Fruit fly (Drosophila melanogaster): ENCODE results near the gene ctp.

Gene ctp

DNA sequence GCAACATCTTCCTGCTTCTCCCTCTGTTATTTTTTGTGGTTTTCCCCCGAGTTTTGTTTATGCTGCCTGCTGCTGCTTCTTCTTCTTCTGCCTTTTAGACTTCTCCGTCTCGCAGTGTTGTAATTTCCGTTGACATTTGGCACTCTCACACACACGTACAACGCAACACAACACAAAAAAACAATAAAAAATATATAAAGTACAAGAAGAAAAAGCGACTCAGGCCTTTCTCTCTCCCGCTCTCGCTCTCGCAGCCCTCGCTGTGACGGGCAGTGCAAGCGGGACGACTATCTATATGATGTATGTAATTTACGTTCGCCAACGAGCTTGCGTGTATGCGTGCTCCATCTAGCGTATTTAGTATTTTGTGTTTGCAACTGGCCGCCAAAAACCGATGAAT is 1.4 kb upstream of the ctp start (continued):
- no peak for TF ChIP-seq D19A (tag; optimal IDR thresholded peaks at IDR 0.05)
- TF ChIP-seq bbx (GFP tag; IDR thresholded peaks at IDR 0.05; ENCODE audit: partially characterized antibody) = no peak
- no peak for TF ChIP-seq Dad (GFP tag; optimal IDR thresholded peaks at IDR 0.05)
- TF ChIP-seq trh (GFP tag; optimal IDR thresholded peaks at IDR 0.05) = no peak
- TF ChIP-seq peb (GFP tag; IDR thresholded peaks at IDR 0.05) = no peak
- peak in 1 of 3 experiments; percentile 58 for TF ChIP-seq lola (GFP tag; optimal IDR thresholded peaks at IDR 0.05)
- no peak for TF ChIP-seq ken (GFP tag; IDR thresholded peaks at IDR 0.05)
- no peak for TF ChIP-seq esg (GFP tag; conservative IDR thresholded peaks at IDR 0.05)
- TF ChIP-seq scrt (GFP tag; optimal IDR thresholded peaks at IDR 0.05) = peak; percentile 1
- no peak for TF ChIP-seq fd102C (GFP tag; optimal IDR thresholded peaks at IDR 0.05)
- TF ChIP-seq Deaf1 (tag; optimal IDR thresholded peaks at IDR 0.05) = no peak
- TF ChIP-seq Drgx (GFP tag; IDR thresholded peaks at IDR 0.05) = peak; percentile 57
- TF ChIP-seq Mrtf (GFP tag; IDR thresholded peaks at IDR 0.05) = no peak
- TF ChIP-seq MBD-R2 (GFP tag; IDR thresholded peaks at IDR 0.05) = peak; percentile 20; the same call in 1 of the 2 replicates
- no peak for TF ChIP-seq Adf1 (GFP tag; IDR thresholded peaks at IDR 0.05)
- TF ChIP-seq sisA (GFP tag; IDR thresholded peaks at IDR 0.05) = no peak
- no peak for TF ChIP-seq fd3F (GFP tag; optimal IDR thresholded peaks at IDR 0.05)
- TF ChIP-seq Scr (GFP tag; IDR thresholded peaks at IDR 0.05; ENCODE audit: partially characterized antibody) = no peak
- TF ChIP-seq CG10147 (GFP tag; optimal IDR thresholded peaks at IDR 0.05) = no peak
- TF ChIP-seq Trl (optimal IDR thresholded peaks at IDR 0.05) = peak; percentile 13 to 48
- no peak for TF ChIP-seq Trl (GFP tag; optimal IDR thresholded peaks at IDR 0.05)
- TF ChIP-seq zfh2 (GFP tag; optimal IDR thresholded peaks at IDR 0.05) = no peak
- no peak for TF ChIP-seq CG3163 (GFP tag; optimal IDR thresholded peaks at IDR 0.05)
- no peak for TF ChIP-seq Atf6 (GFP tag; IDR thresholded peaks at IDR 0.05)
- TF ChIP-seq B-H2 (GFP tag; optimal IDR thresholded peaks at IDR 0.05) = no peak
- no peak for TF ChIP-seq Doc2 (GFP tag; IDR thresholded peaks at IDR 0.05)
- peak; percentile 80 for TF ChIP-seq abd-A (tag; optimal IDR thresholded peaks at IDR 0.05)
- TF ChIP-seq dan (GFP tag; IDR thresholded peaks at IDR 0.05) = no peak
- TF ChIP-seq gfzf (GFP tag; optimal IDR thresholded peaks at IDR 0.05) = no peak
- TF ChIP-seq HLH54F (GFP tag; optimal IDR thresholded peaks at IDR 0.05) = no peak
- peak; percentile 2 for TF ChIP-seq CG5180 (GFP tag; optimal IDR thresholded peaks at IDR 0.05)
- TF ChIP-seq sd (tag; optimal IDR thresholded peaks at IDR 0.05) = peak; percentile 16
- 0 out of 3 replicates have a peak, but pooled peaks have one; percentile 19 for TF ChIP-seq Aef1 (GFP tag; IDR thresholded peaks at IDR 0.05)
- no peak for TF ChIP-seq CG8388 (GFP tag; optimal IDR thresholded peaks at IDR 0.05)
- no peak for TF ChIP-seq ci (GFP tag; IDR thresholded peaks at IDR 0.05)
- no peak for TF ChIP-seq CG42726 (GFP tag; IDR thresholded peaks at IDR 0.05; ENCODE audit: partially characterized antibody)
- TF ChIP-seq Gsc (GFP tag; IDR thresholded peaks at IDR 0.05) = no peak
- TF ChIP-seq CG3065 (GFP tag; optimal IDR thresholded peaks at IDR 0.05) = no peak
- peak; percentile 68 for TF ChIP-seq Nf-YB (GFP tag; optimal IDR thresholded peaks at IDR 0.05)
- TF ChIP-seq CG15514 (GFP tag; optimal IDR thresholded peaks at IDR 0.05) = peak; percentile 6
- peak; percentile 44 for TF ChIP-seq cad (GFP tag; optimal IDR thresholded peaks at IDR 0.05)
- no peak for TF ChIP-seq CG8089 (GFP tag; optimal IDR thresholded peaks at IDR 0.05)
- peak in 1 of 2 experiments; percentile 83 for TF ChIP-seq bsh (GFP tag; optimal IDR thresholded peaks at IDR 0.05)
- TF ChIP-seq E2f1 (GFP tag; IDR thresholded peaks at IDR 0.05) = no peak
- no peak for TF ChIP-seq fru (optimal IDR thresholded peaks at IDR 0.05)
- TF ChIP-seq MESR4 (GFP tag; optimal IDR thresholded peaks at IDR 0.05) = peak; percentile 10
- no peak for TF ChIP-seq gro (GFP tag; optimal IDR thresholded peaks at IDR 0.05)
- TF ChIP-seq CG8924 (tag; optimal IDR thresholded peaks at IDR 0.05) = peak; percentile 38
- no peak for TF ChIP-seq CG1603 (tag; optimal IDR thresholded peaks at IDR 0.05)
- TF ChIP-seq nerfin-2 (GFP tag; IDR thresholded peaks at IDR 0.05; ENCODE audit: partially characterized antibody) = no peak
- TF ChIP-seq mld (GFP tag; IDR thresholded peaks at IDR 0.05; ENCODE audit: partially characterized antibody) = no peak
- peak; percentile 6 for TF ChIP-seq CG34376 (GFP tag; optimal IDR thresholded peaks at IDR 0.05)
